Worm (Caenorhabditis elegans): ENCODE measurements around the gene C37C3.9.

Gene C37C3.9

DNA sequence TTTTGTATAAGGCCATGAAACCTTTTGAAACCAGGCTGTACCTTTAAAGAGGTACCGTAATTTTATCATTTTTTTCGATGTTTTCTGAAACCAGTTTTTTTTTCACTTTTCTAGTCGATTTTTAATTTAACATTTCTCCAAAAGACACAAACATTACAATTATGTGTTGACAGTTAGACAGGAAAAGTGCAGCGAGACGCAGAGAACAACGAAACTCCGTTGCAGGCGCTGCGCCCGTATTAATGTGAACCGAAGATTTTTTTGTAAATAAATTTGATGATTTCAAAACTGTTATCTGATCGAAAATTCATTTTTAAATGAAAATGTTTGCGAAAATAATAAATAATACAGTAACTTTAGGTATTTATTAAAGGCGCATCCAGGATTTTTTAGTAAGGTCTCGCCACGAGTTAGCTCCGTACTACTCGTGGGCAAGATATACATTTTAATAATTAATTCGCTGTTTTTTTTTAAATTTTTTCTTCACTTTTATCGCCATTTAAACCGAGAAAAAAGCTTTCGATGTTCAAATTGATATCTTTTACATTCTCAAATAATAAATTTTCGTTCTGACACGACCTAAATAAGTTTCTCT is 22.5 kb upstream of the C37C3.9 start, which contains the start of gene F40A3.3:
Gene F40A3.3, plus strand, starts transcription at position 564 of the 595 bp plus-strand sequence.
- peak; percentile 22 for TF ChIP-seq blmp-1 (tag; optimal IDR thresholded peaks at IDR 0.05)
- TF ChIP-seq unc-130 (tag; optimal IDR thresholded peaks at IDR 0.05), result no peak
- no peak for TF ChIP-seq unc-98 (GFP tag; IDR thresholded peaks at IDR 0.05)
- no peak for TF ChIP-seq rnt-1 (tag; optimal IDR thresholded peaks at IDR 0.05)
- no peak for TF ChIP-seq ets-5 (GFP tag; IDR thresholded peaks at IDR 0.05)
- no peak for TF ChIP-seq nhr-20 (tag; optimal IDR thresholded peaks at IDR 0.05)
- TF ChIP-seq efl-3 (GFP tag; optimal IDR thresholded peaks at IDR 0.05), result no peak
- no peak for TF ChIP-seq sup-37 (GFP tag; optimal IDR thresholded peaks at IDR 0.05)
- no peak for TF ChIP-seq Y116A8C.19 (tag; optimal IDR thresholded peaks at IDR 0.05; ENCODE audit: borderline replicate concordance)
- no peak for TF ChIP-seq ceh-90 (tag; optimal IDR thresholded peaks at IDR 0.05)
- TF ChIP-seq efl-1 (optimal IDR thresholded peaks at IDR 0.05), result no peak
- TF ChIP-seq efl-1 (GFP tag; optimal IDR thresholded peaks at IDR 0.05 in 1 of 2), result peak in 1 of 2 experiments; percentile 11
- no peak for TF ChIP-seq pax-3 (tag; optimal IDR thresholded peaks at IDR 0.05)
- no peak for TF ChIP-seq unc-62 (GFP tag; optimal IDR thresholded peaks at IDR 0.05)
- no peak for TF ChIP-seq ztf-11 (tag; optimal IDR thresholded peaks at IDR 0.05)
- peak in 1 of 2 experiments; percentile 34 for TF ChIP-seq lsy-2 (tag; optimal IDR thresholded peaks at IDR 0.05)
- no peak for TF ChIP-seq ztf-4 (tag; optimal IDR thresholded peaks at IDR 0.05)
- TF ChIP-seq elt-2 (tag; optimal IDR thresholded peaks at IDR 0.05), result no peak
- no peak for TF ChIP-seq sox-4 (tag; optimal IDR thresholded peaks at IDR 0.05)
- no peak for TF ChIP-seq sptf-1 (tag; optimal IDR thresholded peaks at IDR 0.05)
- TF ChIP-seq snu-23 (GFP tag; optimal IDR thresholded peaks at IDR 0.05), result peak; percentile 14
- peak; percentile 33 for TF ChIP-seq mep-1 (tag; optimal IDR thresholded peaks at IDR 0.05)
- TF ChIP-seq C16A3.4 (tag; optimal IDR thresholded peaks at IDR 0.05), result peak; percentile 2
- TF ChIP-seq lin-14 (GFP tag; optimal IDR thresholded peaks at IDR 0.05), result peak; percentile 10

DNA sequence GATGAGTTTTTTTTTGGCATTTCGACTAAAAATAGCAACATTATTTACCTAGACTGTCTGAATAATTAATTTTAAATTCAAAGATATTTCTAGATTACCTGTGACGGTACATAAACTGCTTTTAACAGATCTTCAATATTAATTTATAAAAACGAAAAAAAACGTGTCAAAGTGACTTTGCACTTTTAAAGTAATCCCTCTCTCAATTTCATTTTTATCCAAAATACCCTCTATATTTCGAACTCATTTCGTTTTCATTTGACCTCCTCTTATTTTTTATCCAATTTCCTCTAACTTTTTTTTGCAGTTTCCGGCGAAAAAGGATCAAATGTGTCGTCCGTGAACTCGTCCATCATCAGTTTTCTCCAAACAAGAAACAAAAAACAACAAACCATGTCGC is 21.0 kb upstream of the C37C3.9 start, which contains the start of gene F40A3.4:
Gene F40A3.4, plus strand, starts transcription at position 301 of the 400 bp plus-strand sequence.
- TF ChIP-seq efl-1 (optimal IDR thresholded peaks at IDR 0.05), result no peak
- TF ChIP-seq efl-1 (GFP tag; optimal IDR thresholded peaks at IDR 0.05 in 1 of 2), result peak in 1 of 2 experiments; percentile 48
- no peak for TF ChIP-seq nhr-20 (tag; optimal IDR thresholded peaks at IDR 0.05)

ce11 chrV:7872945-7873344 is 18.4 kb upstream of the C37C3.9 start:
- TF ChIP-seq fkh-10 (GFP tag; optimal IDR thresholded peaks at IDR 0.05), result peak; percentile 81
- TF ChIP-seq C04F5.9 (tag; optimal IDR thresholded peaks at IDR 0.05), result no peak
- TF ChIP-seq mab-9 (GFP tag; IDR thresholded peaks at IDR 0.05), result no peak
- peak; percentile 58 for TF ChIP-seq lin-14 (GFP tag; optimal IDR thresholded peaks at IDR 0.05)
- no peak for TF ChIP-seq lsy-2 (tag; optimal IDR thresholded peaks at IDR 0.05)

DNA sequence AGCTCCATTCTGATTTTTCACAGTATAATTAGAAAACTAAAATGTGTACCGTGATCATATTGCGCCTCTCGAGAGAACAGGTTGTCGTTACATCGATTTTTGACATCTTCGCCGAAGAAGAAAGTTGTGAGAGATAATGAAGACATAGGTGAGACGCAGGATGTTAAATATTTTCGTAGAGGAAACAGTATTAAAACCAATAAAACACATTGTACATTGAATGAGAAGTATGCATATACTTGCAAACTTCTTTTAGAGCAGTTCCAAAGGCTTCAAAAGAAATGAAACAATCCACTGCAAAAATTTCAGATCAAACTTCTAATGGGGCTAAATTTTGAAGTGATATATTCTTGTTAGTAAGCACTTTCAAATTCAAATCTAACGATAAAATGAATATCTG is 16.2 kb upstream of the C37C3.9 start, which contains the start of gene nipi-4:
Gene nipi-4, minus strand, starts transcription at position 101 of the 400 bp plus-strand sequence.
- peak; percentile 75 for TF ChIP-seq blmp-1 (tag; optimal IDR thresholded peaks at IDR 0.05)
- no peak for TF ChIP-seq zip-4 (GFP tag; optimal IDR thresholded peaks at IDR 0.05)
- no peak for TF ChIP-seq aly-2 (tag; optimal IDR thresholded peaks at IDR 0.05)
- no peak for TF ChIP-seq nhr-19 (GFP tag; conservative IDR thresholded peaks at IDR 0.05)

DNA sequence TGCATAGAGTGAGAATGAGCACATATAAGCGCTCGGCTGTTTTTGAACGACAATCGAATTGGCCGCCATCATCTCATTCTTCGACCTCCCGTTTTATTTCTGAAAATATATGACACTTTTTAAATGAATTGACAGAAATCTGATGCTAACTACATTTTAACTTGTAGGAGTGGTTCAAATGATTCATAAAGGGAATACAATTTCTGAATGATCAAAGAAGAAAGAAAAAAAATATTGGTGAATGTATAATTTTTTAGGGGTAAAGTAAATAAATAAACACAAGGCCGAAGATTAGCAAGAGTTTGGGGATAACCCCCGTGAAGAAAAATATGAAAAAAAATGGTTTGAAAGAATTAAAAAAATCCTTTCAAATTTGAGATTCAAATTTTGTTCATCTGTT is 10.2 kb upstream of the C37C3.9 start, which contains the start of gene C37C3.11:
Gene C37C3.11, minus strand, starts transcription at position 101 of the 400 bp plus-strand sequence.
- TF ChIP-seq nhr-84 (tag; optimal IDR thresholded peaks at IDR 0.05), result no peak

- TF ChIP-seq ces-1 (GFP tag; optimal IDR thresholded peaks at IDR 0.05) (no peak), sox-4 (tag; optimal IDR thresholded peaks at IDR 0.05) (no peak), grh-1 (GFP tag; IDR thresholded peaks at IDR 0.05) (no peak), unc-62 (GFP tag; optimal IDR thresholded peaks at IDR 0.05) (no peak), lin-13 (GFP tag; optimal IDR thresholded peaks at IDR 0.05) (no peak), ztf-11 (tag; optimal IDR thresholded peaks at IDR 0.05) (no peak), zag-1 (tag; optimal IDR thresholded peaks at IDR 0.05) (no peak), ztf-4 (tag; optimal IDR thresholded peaks at IDR 0.05) (no peak), alr-1 (tag; optimal IDR thresholded peaks at IDR 0.05; ENCODE audit: borderline replicate concordance) (no peak), tbx-2 (tag; optimal IDR thresholded peaks at IDR 0.05) (no peak), fos-1 (tag; optimal IDR thresholded peaks at IDR 0.05) (no peak), nhr-20 (tag; optimal IDR thresholded peaks at IDR 0.05) (no peak), xbp-1 (tag; optimal IDR thresholded peaks at IDR 0.05) (no peak), C04F5.9 (tag; optimal IDR thresholded peaks at IDR 0.05) (no peak), C34B4.2 (tag; optimal IDR thresholded peaks at IDR 0.05) (no peak)
Measured at ce11 chrV:7863020-7863523, 8.6 kb upstream of the C37C3.9 start, which contains the start of gene C37C3.10. TSS of gene C37C3.10 (minus strand) at chrV:7863070.
